Worm (Caenorhabditis elegans) whole organism, young adult: ENCODE results near the gene W03C9.2.

Experiments used
- B0035.1 ChIP-seq: sonication (generic microtip); optimal IDR thresholded peaks from 2 replicates; lab custom pipeline; 2016; ENCODE audit warnings: missing genetic modification characterization, mild to moderate bottlenecking, missing compliant biosample characterization, missing genotype, missing genetic modification reagents
- C17E4.6 ChIP-seq: fragments of 200-800 bp; sonication (Bioruptor generic); IDR thresholded peaks from 2 replicates; pipeline ENCODE4 v1.3.6; 2022; ENCODE audit warnings: missing genetic modification reagents, missing genetic modification characterization, missing compliant biosample characterization
- F10E7.11 ChIP-seq: sonication (generic microtip); optimal IDR thresholded peaks from 2 replicates; lab custom pipeline; 2017; ENCODE audit warnings: mild to moderate bottlenecking, missing genetic modification characterization, moderate library complexity, missing compliant biosample characterization
- F23B12.7 ChIP-seq: sonication (generic microtip); optimal IDR thresholded peaks from 2 replicates; lab custom pipeline; 2017; ENCODE audit warnings: missing genetic modification characterization, mild to moderate bottlenecking, missing compliant biosample characterization, antibody characterized with exemption, moderate library complexity; ENCODE audit not compliant: insufficient read depth
- F33H1.4 ChIP-seq: fragments of 200-800 bp; sonication (Bioruptor generic); IDR thresholded peaks from 2 replicates; pipeline ENCODE4 v1.3.6; 2022; ENCODE audit warnings: missing genetic modification reagents, missing genetic modification characterization, missing compliant biosample characterization
- F37B4.10 ChIP-seq: fragments of 200-800 bp; sonication (Bioruptor generic); IDR thresholded peaks from 2 replicates; pipeline ENCODE4 v1.3.6; 2022; ENCODE audit warnings: missing genetic modification characterization, missing compliant biosample characterization
- K11D2.4 ChIP-seq: fragments of 200-800 bp; sonication (Bioruptor generic); IDR thresholded peaks from 2 replicates; pipeline ENCODE4 v1.3.6; 2022; ENCODE audit warnings: missing genetic modification reagents, missing genetic modification characterization, missing compliant biosample characterization
- T07F8.4 ChIP-seq: sonication (generic microtip); optimal IDR thresholded peaks from 2 replicates; lab custom pipeline; 2016; ENCODE audit warnings: mild to moderate bottlenecking, missing genetic modification characterization, moderate library complexity, missing compliant biosample characterization
- Y53F4B.3 ChIP-seq: fragments of 200-800 bp; sonication (Bioruptor generic); IDR thresholded peaks from 2 replicates; pipeline ENCODE4 v1.3.6; 2022; ENCODE audit warnings: missing genetic modification reagents, missing genetic modification characterization, missing compliant biosample characterization
- Y53G8AR.9 ChIP-seq: fragments of 200-800 bp; sonication (Bioruptor generic); conservative IDR thresholded peaks from 2 replicates; pipeline ENCODE4 v1.3.6; 2022; ENCODE audit warnings: missing genetic modification reagents, missing genetic modification characterization, missing compliant biosample characterization
- Y56A3A.18 ChIP-seq: fragments of 200-800 bp; sonication (Bioruptor generic); IDR thresholded peaks from 2 replicates; pipeline ENCODE4 v1.3.6; 2022; ENCODE audit warnings: missing genetic modification reagents, missing genetic modification characterization, missing compliant biosample characterization
- Y67H2A.10 ChIP-seq: fragments of 200-800 bp; sonication (Bioruptor generic); conservative IDR thresholded peaks from 2 replicates; pipeline ENCODE4 v1.3.6; 2022; ENCODE audit warnings: missing genetic modification reagents, missing genetic modification characterization, missing compliant biosample characterization
- Y79H2A.3 ChIP-seq: fragments of 200-800 bp; sonication (Bioruptor generic); conservative IDR thresholded peaks from 2 replicates; pipeline ENCODE4 v1.3.6; 2022; ENCODE audit warnings: missing genetic modification reagents, missing genetic modification characterization, missing compliant biosample characterization
- ama-1 ChIP-seq, 3 experiments: fragments of 150-350 bp in 1 of 3; sonication (generic microtip) in 2 of 3; optimal IDR thresholded peaks; 2 replicates each; lab custom pipeline; 2014 to 2018; ENCODE audit warnings: missing biosample characterization in 2 of 3, missing genetic modification characterization in 2 of 3, missing genetic modification reagents in 2 of 3
- aptf-2 ChIP-seq: fragments of 200-800 bp; sonication (Bioruptor generic); conservative IDR thresholded peaks from 2 replicates; pipeline ENCODE4 v1.3.6; 2022; ENCODE audit warnings: missing genetic modification reagents, missing genetic modification characterization, missing compliant biosample characterization
- athp-1 ChIP-seq: sonication (generic microtip); optimal IDR thresholded peaks from 2 replicates; lab custom pipeline; 2017; ENCODE audit warnings: mild to moderate bottlenecking, missing genetic modification characterization, missing compliant biosample characterization
- ceh-100 ChIP-seq: fragments of 200-800 bp; sonication (Bioruptor generic); IDR thresholded peaks from 2 replicates; pipeline ENCODE4 v1.3.6; 2022; ENCODE audit warnings: missing genetic modification reagents, missing genetic modification characterization, missing compliant biosample characterization
- ceh-27 ChIP-seq: fragments of 200-800 bp; sonication (Bioruptor generic); optimal IDR thresholded peaks from 2 replicates; lab custom pipeline; 2018; ENCODE audit warnings: mild to moderate bottlenecking, missing genetic modification characterization, moderate library complexity, missing compliant biosample characterization
- ceh-40 ChIP-seq: fragments of 200-800 bp; sonication (Bioruptor generic); IDR thresholded peaks from 2 replicates; pipeline ENCODE4 v1.3.6; 2022; ENCODE audit warnings: missing genetic modification characterization, missing compliant biosample characterization
- chd-7 ChIP-seq: sonication (generic microtip); optimal IDR thresholded peaks from 2 replicates; lab custom pipeline; 2016; ENCODE audit warnings: mild to moderate bottlenecking, missing genetic modification characterization, moderate library complexity, missing compliant biosample characterization
- die-1 ChIP-seq: sonication (generic microtip); optimal IDR thresholded peaks from 2 replicates; lab custom pipeline; 2016; ENCODE audit warnings: missing genotype, mild to moderate bottlenecking, missing genetic modification characterization, missing compliant biosample characterization
- dox-1 ChIP-seq: fragments of 200-800 bp; sonication (Bioruptor generic); IDR thresholded peaks from 2 replicates; pipeline ENCODE4 v1.3.6; 2022; ENCODE audit warnings: missing genetic modification reagents, missing genetic modification characterization, missing compliant biosample characterization
- egrh-3 ChIP-seq: fragments of 200-800 bp; sonication (Bioruptor generic); IDR thresholded peaks from 2 replicates; pipeline ENCODE4 v1.3.6; 2022; ENCODE audit warnings: missing genetic modification reagents, missing genetic modification characterization, missing compliant biosample characterization
- hlh-26 ChIP-seq: fragments of 200-800 bp; sonication (Bioruptor generic); conservative IDR thresholded peaks from 2 replicates; pipeline ENCODE4 v1.3.6; 2022; ENCODE audit warnings: missing genetic modification reagents, missing genetic modification characterization, missing compliant biosample characterization
- hmg-1.2 ChIP-seq: fragments of 200-800 bp; sonication (Bioruptor generic); IDR thresholded peaks from 2 replicates; pipeline ENCODE4 v1.3.6; 2022; ENCODE audit warnings: missing genetic modification reagents, missing genetic modification characterization, missing compliant biosample characterization
- let-607 ChIP-seq, 2 experiments: fragments of 200-800 bp in 1 of 2; sonication (Bioruptor generic) in 1 of 2; sonication (generic microtip) in 1 of 2; optimal IDR thresholded peaks; 2 replicates each; lab custom pipeline; 2016 to 2018; ENCODE audit warnings: mild to moderate bottlenecking in 2 of 2, missing compliant biosample characterization in 2 of 2, missing genetic modification characterization in 2 of 2, moderate library complexity in 2 of 2, missing genotype in 1 of 2
- lin-26 ChIP-seq: fragments of 200-800 bp; sonication (Bioruptor generic); IDR thresholded peaks from 2 replicates; pipeline ENCODE4 v1.3.6; 2022; ENCODE audit warnings: missing genetic modification reagents, missing genetic modification characterization, missing compliant biosample characterization
- lin-54 ChIP-seq: fragments of 200-800 bp; sonication (Bioruptor generic); optimal IDR thresholded peaks from 2 replicates; lab custom pipeline; 2018; ENCODE audit warnings: mild to moderate bottlenecking, missing genetic modification characterization, missing compliant biosample characterization
- lsl-1 ChIP-seq: fragments of 200-800 bp; sonication (Bioruptor generic); optimal IDR thresholded peaks from 2 replicates; lab custom pipeline; 2018; ENCODE audit warnings: mild to moderate bottlenecking, missing genetic modification characterization, moderate library complexity, missing compliant biosample characterization
- madf-6 ChIP-seq: fragments of 200-800 bp; sonication (Bioruptor generic); IDR thresholded peaks from 2 replicates; pipeline ENCODE4 v1.3.6; 2022; ENCODE audit warnings: missing genetic modification reagents, missing genetic modification characterization, missing compliant biosample characterization
- nfya-1 ChIP-seq: sonication (generic microtip); optimal IDR thresholded peaks from 2 replicates; lab custom pipeline; 2017; ENCODE audit warnings: antibody characterized with exemption, missing compliant biosample characterization, missing genetic modification characterization, borderline replicate concordance; ENCODE audit not compliant: insufficient read depth
- nhr-27 ChIP-seq: fragments of 200-800 bp; sonication (Bioruptor generic); optimal IDR thresholded peaks from 2 replicates; lab custom pipeline; 2018; ENCODE audit warnings: mild to moderate bottlenecking, missing genetic modification characterization, moderate library complexity, missing compliant biosample characterization
- nhr-80 ChIP-seq: sonication (generic microtip); optimal IDR thresholded peaks from 2 replicates; lab custom pipeline; 2016; ENCODE audit warnings: missing genetic modification characterization, missing compliant biosample characterization
- pbrm-1 ChIP-seq: fragments of 200-800 bp; sonication (Bioruptor generic); IDR thresholded peaks from 2 replicates; pipeline ENCODE4 v1.3.6; 2022; ENCODE audit warnings: missing genetic modification reagents, missing genetic modification characterization, missing compliant biosample characterization
- repo-1 ChIP-seq: sonication (generic microtip); optimal IDR thresholded peaks from 2 replicates; lab custom pipeline; 2017; ENCODE audit warnings: mild to moderate bottlenecking, missing genetic modification characterization, missing compliant biosample characterization
- snpc-4 ChIP-seq, 5 experiments: fragments of 150-350 bp in 1 of 5; sonication (generic microtip) in 4 of 5; optimal IDR thresholded peaks; 2 replicates each; lab custom pipeline; 2014 to 2018; ENCODE audit warnings: missing genetic modification characterization in 5 of 5, missing biosample characterization in 3 of 5, antibody characterized with exemption in 2 of 5, mild to moderate bottlenecking in 2 of 5, missing compliant biosample characterization in 2 of 5, missing genotype in 2 of 5, moderate library complexity in 2 of 5, missing genetic modification reagents in 1 of 5
- somi-1 ChIP-seq: fragments of 200-800 bp; sonication (Bioruptor generic); optimal IDR thresholded peaks from 2 replicates; lab custom pipeline; 2018; ENCODE audit warnings: mild to moderate bottlenecking, missing genetic modification characterization, missing compliant biosample characterization
- xnd-1 ChIP-seq: sonication (generic microtip); optimal IDR thresholded peaks from 2 replicates; lab custom pipeline; 2016; ENCODE audit warnings: missing genotype, missing genetic modification reagents, missing genetic modification characterization, missing compliant biosample characterization
- zfh-2 ChIP-seq: fragments of 200-800 bp; sonication (Bioruptor generic); conservative IDR thresholded peaks from 2 replicates; pipeline ENCODE4 v1.3.6; 2022; ENCODE audit warnings: missing genetic modification reagents, missing genetic modification characterization, missing compliant biosample characterization
- ztf-26 ChIP-seq: sonication (generic microtip); optimal IDR thresholded peaks from 2 replicates; lab custom pipeline; 2017; ENCODE audit warnings: missing genetic modification characterization, missing compliant biosample characterization

The W03C9.2 gene

DNA sequence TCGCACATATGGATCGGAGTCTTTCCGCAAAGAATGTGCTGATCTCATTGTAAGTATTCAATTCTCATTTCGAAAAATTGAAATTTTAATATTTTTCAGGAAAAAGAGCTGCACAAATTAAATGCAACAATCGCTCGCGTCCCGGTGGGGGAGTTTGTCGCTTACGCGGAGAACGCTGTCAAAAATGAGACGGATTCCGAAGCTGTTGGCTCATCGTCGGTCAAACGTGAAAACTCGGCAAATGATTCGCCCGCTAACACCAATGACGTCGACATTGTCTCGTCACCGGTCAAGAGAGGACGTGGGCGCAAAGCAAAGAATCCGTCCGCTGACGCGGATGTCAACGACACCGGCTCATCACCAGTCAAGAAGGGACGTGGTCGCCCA, 45.6 kb upstream of the W03C9.2 start:
- TF ChIP-seq nhr-80 (tag; lab: Kevin White, UChicago) (no peak), athp-1 (tag; lab: Kevin White, UChicago) (no peak), die-1 (tag; lab: Kevin White, UChicago) (peak; percentile 27), hmg-1.2 (GFP tag; lab: Robert Waterston, UW) (0 out of 2 replicates have a peak, but pooled peaks have one; percentile 24), aptf-2 (GFP tag; lab: Robert Waterston, UW) (no peak), lin-54 (GFP tag; lab: Kevin White, UChicago) (peak; percentile 12), Y79H2A.3 (no peak), somi-1 (GFP tag; lab: Kevin White, UChicago) (no peak), nfya-1 (tag; lab: Kevin White, UChicago) (no peak), lsl-1 (GFP tag; lab: Kevin White, UChicago) (peak; percentile 43), T07F8.4 (peak; percentile 27), hlh-26 (GFP tag; lab: Robert Waterston, UW) (no peak), ama-1 (optimal IDR thresholded peaks at IDR 0.05; lab: Kevin White, UChicago) (no peak), ama-1 (GFP tag; optimal IDR thresholded peaks at IDR 0.05; lab: Kevin White, UChicago) (no peak), Y53G8AR.9 (GFP tag; lab: Robert Waterston, UW) (no peak), xnd-1 (tag; lab: Kevin White, UChicago) (no peak), lin-26 (peak; percentile 65), ztf-26 (tag; lab: Kevin White, UChicago) (no peak), dox-1 (GFP tag; lab: Robert Waterston, UW) (0 out of 2 replicates have a peak, but pooled peaks have one; percentile 15), nhr-27 (tag; lab: Kevin White, UChicago) (no peak), pbrm-1 (peak; percentile 47; the same call in 1 of the 2 replicates), F10E7.11 (tag; lab: Kevin White, UChicago) (no peak)

DNA sequence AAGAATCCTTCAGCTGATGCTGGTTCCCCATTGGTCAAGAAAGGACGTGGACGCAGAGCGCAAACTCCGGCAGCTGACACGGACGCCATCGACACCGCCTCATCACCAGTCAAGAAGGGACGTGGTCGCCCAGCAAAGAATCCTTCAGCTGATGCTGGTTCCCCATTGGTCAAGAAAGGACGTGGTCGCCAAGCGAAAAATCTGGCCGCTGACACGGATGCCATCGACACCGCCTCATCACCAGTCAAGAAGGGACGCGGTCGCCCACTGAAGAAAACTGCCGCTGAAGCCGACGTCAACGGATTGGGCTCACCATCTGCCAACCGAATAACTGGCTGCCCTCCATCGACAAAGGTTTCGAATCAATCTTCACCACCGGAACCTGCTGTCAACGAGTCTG, 45.2 kb upstream of the W03C9.2 start:
- no peak for TF ChIP-seq xnd-1 (tag; lab: Kevin White, UChicago)
- TF ChIP-seq C17E4.6 (GFP tag; lab: Robert Waterston, UW), result no peak
- no peak for TF ChIP-seq ceh-27 (GFP tag; lab: Kevin White, UChicago)
- TF ChIP-seq Y53F4B.3 (GFP tag; lab: Robert Waterston, UW), result no peak
- 0 out of 2 replicates have a peak, but pooled peaks have one; percentile 19 for TF ChIP-seq K11D2.4
- TF ChIP-seq egrh-3 (GFP tag; lab: Robert Waterston, UW), result peak; percentile 33; the same call in 1 of the 2 replicates
- TF ChIP-seq Y79H2A.3, result no peak
- peak; percentile 79 for TF ChIP-seq zfh-2
- peak; percentile 12 for TF ChIP-seq repo-1 (tag; lab: Kevin White, UChicago)
- no peak for TF ChIP-seq F33H1.4 (GFP tag; lab: Robert Waterston, UW)
- TF ChIP-seq snpc-4 (GFP tag; optimal IDR thresholded peaks at IDR 0.05; lab: Kevin White, UChicago), result no peak
- no peak for TF ChIP-seq snpc-4 (tag; optimal IDR thresholded peaks at IDR 0.05; lab: Kevin White, UChicago)
- TF ChIP-seq let-607 (tag; optimal IDR thresholded peaks at IDR 0.05; lab: Kevin White, UChicago), result peak in 1 of 2 experiments; percentile 17
- no peak for TF ChIP-seq F23B12.7
- TF ChIP-seq B0035.1 (tag; lab: Kevin White, UChicago), result no peak
- TF ChIP-seq ceh-100, result no peak
- TF ChIP-seq Y67H2A.10 (GFP tag; lab: Robert Waterston, UW), result no peak
- TF ChIP-seq F37B4.10 (GFP tag; lab: Robert Waterston, UW), result peak; percentile 63; the same call in 1 of the 2 replicates
- no peak for TF ChIP-seq ceh-40
- no peak for TF ChIP-seq Y56A3A.18
- TF ChIP-seq chd-7 (tag; lab: Kevin White, UChicago), result no peak
- TF ChIP-seq Y53G8AR.9 (GFP tag; lab: Robert Waterston, UW), result no peak
- TF ChIP-seq madf-6 (GFP tag; lab: Robert Waterston, UW), result no peak
- TF ChIP-seq hmg-1.2 (GFP tag; lab: Robert Waterston, UW), result no peak
